Worm (Caenorhabditis elegans): ENCODE data around the gene R52.6.
"Not testable (repeated sequence)": the region's sequence is repeated elsewhere in the genome, so short reads cannot be mapped to it uniquely, and the experiment has no call there.

ce11 chrII:2067451-2068021, 45.3 kb downstream of the R52.6 start, which contains the start of gene F07E5.12:
- not testable (repeated sequence) for TF ChIP-seq ces-1 (GFP tag; optimal IDR thresholded peaks at IDR 0.05); cey-2 (tag; optimal IDR thresholded peaks at IDR 0.05; ENCODE audit: borderline replicate concordance, insufficient read depth); saeg-2 (GFP tag; IDR thresholded peaks at IDR 0.05); ztf-11 (tag; optimal IDR thresholded peaks at IDR 0.05); ceh-32 (tag; optimal IDR thresholded peaks at IDR 0.05; ENCODE audit: poor library complexity); jun-1 (tag; optimal IDR thresholded peaks at IDR 0.05); daf-8 (GFP tag; IDR thresholded peaks at IDR 0.05); snpc-4 (tag; optimal IDR thresholded peaks at IDR 0.05); fkh-10 (GFP tag; optimal IDR thresholded peaks at IDR 0.05); T20F7.1 (GFP tag; optimal IDR thresholded peaks at IDR 0.05); F26F4.8 (GFP tag; conservative IDR thresholded peaks at IDR 0.05); lin-15B (tag; optimal IDR thresholded peaks at IDR 0.05); vab-7 (GFP tag; IDR thresholded peaks at IDR 0.05); pha-4 (GFP tag; IDR thresholded peaks at IDR 0.05); pha-4 (tag; optimal IDR thresholded peaks at IDR 0.05)
